Worm (Caenorhabditis elegans) whole organism, young adult: ENCODE measurements around the gene F43E2.1.

Experiments
- C06A6.2 ChIP-seq: fragments of 200-800 bp; sonication (Bioruptor generic); conservative IDR thresholded peaks from 2 replicates; pipeline ENCODE4 v1.3.6; 2022; ENCODE audit warnings: missing genetic modification characterization, missing compliant biosample characterization
- F55B11.4 ChIP-seq: sonication (generic microtip); optimal IDR thresholded peaks from 2 replicates; lab custom pipeline; 2016; ENCODE audit warnings: missing compliant biosample characterization, missing genetic modification characterization, borderline replicate concordance; ENCODE audit not compliant: insufficient read depth
- K12H6.12 ChIP-seq: fragments of 200-800 bp; sonication (Bioruptor generic); optimal IDR thresholded peaks from 2 replicates; lab custom pipeline; 2018; ENCODE audit warnings: mild to moderate bottlenecking, missing genetic modification characterization, missing compliant biosample characterization
- fkh-3 ChIP-seq: sonication (generic microtip); optimal IDR thresholded peaks from 2 replicates; lab custom pipeline; 2016; ENCODE audit warnings: mild to moderate bottlenecking, missing genetic modification characterization, missing compliant biosample characterization
- him-1 ChIP-seq: sonication (generic microtip); optimal IDR thresholded peaks from 2 replicates; lab custom pipeline; 2016; ENCODE audit warnings: missing genotype, missing genetic modification reagents, missing genetic modification characterization, missing compliant biosample characterization
- let-526 ChIP-seq: fragments of 200-800 bp; sonication (Bioruptor generic); IDR thresholded peaks from 2 replicates; pipeline ENCODE4 v1.3.6; 2022; ENCODE audit warnings: missing genetic modification reagents, missing genetic modification characterization, missing compliant biosample characterization
- let-607 ChIP-seq, 2 experiments: fragments of 200-800 bp in 1 of 2; sonication (Bioruptor generic) in 1 of 2; sonication (generic microtip) in 1 of 2; optimal IDR thresholded peaks; 2 replicates each; lab custom pipeline; 2016 to 2018; ENCODE audit warnings: mild to moderate bottlenecking in 2 of 2, missing compliant biosample characterization in 2 of 2, missing genetic modification characterization in 2 of 2, moderate library complexity in 2 of 2, missing genotype in 1 of 2
- lir-1 ChIP-seq: fragments of 200-800 bp; sonication (Bioruptor generic); conservative IDR thresholded peaks from 2 replicates; pipeline ENCODE4 v1.3.6; 2022; ENCODE audit warnings: missing genetic modification reagents, missing genetic modification characterization, missing compliant biosample characterization
- madf-6 ChIP-seq: fragments of 200-800 bp; sonication (Bioruptor generic); IDR thresholded peaks from 2 replicates; pipeline ENCODE4 v1.3.6; 2022; ENCODE audit warnings: missing genetic modification reagents, missing genetic modification characterization, missing compliant biosample characterization
- nfya-1 ChIP-seq: sonication (generic microtip); optimal IDR thresholded peaks from 2 replicates; lab custom pipeline; 2017; ENCODE audit warnings: antibody characterized with exemption, missing compliant biosample characterization, missing genetic modification characterization, borderline replicate concordance; ENCODE audit not compliant: insufficient read depth
- pbrm-1 ChIP-seq: fragments of 200-800 bp; sonication (Bioruptor generic); IDR thresholded peaks from 2 replicates; pipeline ENCODE4 v1.3.6; 2022; ENCODE audit warnings: missing genetic modification reagents, missing genetic modification characterization, missing compliant biosample characterization
- pha-4 ChIP-seq: fragments of 150-350 bp; sonication (generic microtip); optimal IDR thresholded peaks from 2 replicates; lab custom pipeline; 2014; ENCODE audit warnings: missing biosample characterization, missing genetic modification reagents, missing genetic modification characterization
- rec-8 ChIP-seq, 2 experiments: sonication (generic microtip); optimal IDR thresholded peaks; 2 replicates each; lab custom pipeline; 2016; ENCODE audit warnings: mild to moderate bottlenecking in 2 of 2, missing genetic modification characterization in 2 of 2, missing genetic modification reagents in 2 of 2, missing genotype in 2 of 2, missing biosample characterization in 1 of 2, missing compliant biosample characterization in 1 of 2, moderate library complexity in 1 of 2

- TF ChIP-seq fkh-3 (tag; lab: Kevin White, UChicago) (no peak), let-526 (no peak), pha-4 (tag; lab: Kevin White, UChicago) (no peak), K12H6.12 (tag; lab: Kevin White, UChicago) (no peak), F55B11.4 (no peak), let-607 (tag; optimal IDR thresholded peaks at IDR 0.05; lab: Kevin White, UChicago) (no peak), madf-6 (GFP tag; lab: Robert Waterston, UW) (no peak), nfya-1 (tag; lab: Kevin White, UChicago) (no peak), rec-8 (tag; optimal IDR thresholded peaks at IDR 0.05; lab: Kevin White, UChicago) (no peak), lir-1 (GFP tag; lab: Robert Waterston, UW) (no peak), pbrm-1 (GFP tag; lab: Robert Waterston, UW) (no peak), C06A6.2 (GFP tag; lab: Robert Waterston, UW) (no peak), him-1 (no peak)
Observed at ce11 chrII:7385442-7385841, 10.4 kb downstream of the F43E2.1 start, which contains the start of gene sre-3.
